Worm (Caenorhabditis elegans) whole organism, L4 larva: ENCODE results near the gene C37H5.14.

Experiments
- ceh-82 ChIP-seq: sonication (generic microtip); optimal IDR thresholded peaks from 2 replicates; lab custom pipeline; 2017; ENCODE audit warnings: missing biosample characterization, missing genetic modification characterization
- fkh-10 ChIP-seq: fragments of 150-350 bp; optimal IDR thresholded peaks from 2 replicates; lab custom pipeline; 2014; ENCODE audit warnings: missing biosample characterization, missing genetic modification reagents, missing genetic modification characterization
- fos-1 ChIP-seq: fragments of 150-350 bp; optimal IDR thresholded peaks from 2 replicates; lab custom pipeline; 2014; ENCODE audit warnings: missing biosample characterization, missing genetic modification characterization
- lin-39 ChIP-seq: fragments of 150-350 bp; optimal IDR thresholded peaks from 2 replicates; lab custom pipeline; 2014; ENCODE audit warnings: missing biosample characterization, missing genetic modification reagents, missing genetic modification characterization
- snpc-4 ChIP-seq: fragments of 150-350 bp; optimal IDR thresholded peaks from 2 replicates; lab custom pipeline; 2014; ENCODE audit warnings: missing biosample characterization, missing genetic modification characterization

DNA sequence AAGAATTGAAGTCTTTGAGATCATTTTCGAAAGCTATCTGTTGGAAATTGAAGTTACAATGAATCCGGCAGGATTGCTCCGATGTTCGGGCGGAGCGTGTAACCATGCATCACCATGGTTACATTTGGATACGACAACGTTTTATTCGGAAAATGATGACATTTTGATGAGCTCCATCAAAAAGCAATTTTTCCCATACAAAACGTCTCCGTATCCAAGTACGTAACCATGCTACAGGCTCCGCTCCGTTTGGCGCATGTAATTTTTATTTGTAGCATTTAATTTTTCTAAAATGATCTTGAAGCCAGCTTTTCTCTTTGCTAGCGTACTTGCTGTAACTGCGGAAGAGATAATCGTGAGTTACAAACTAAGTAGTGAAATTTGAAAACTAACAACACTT is 8.4 kb upstream of the C37H5.14 start, which contains the start of the genes cwp-2 and cwp-3:
- no peak for TF ChIP-seq snpc-4 (tag; lab: Kevin White, UChicago)
- no peak for TF ChIP-seq lin-39 (tag; lab: Kevin White, UChicago)
- TF ChIP-seq fkh-10 (GFP tag; lab: Kevin White, UChicago) = no peak
- TF ChIP-seq ceh-82 (tag; lab: Kevin White, UChicago) = no peak
- no peak for TF ChIP-seq fos-1 (tag; lab: Kevin White, UChicago)
